Worm (Caenorhabditis elegans) whole organism, L4 larva: ENCODE results near the gene ucr-2.2.
A peak's percentile ranks its signal among the peaks of the same experiment; 100 is the strongest.

ENCODE experiments used
- D1046.2 ChIP-seq: fragments of 200-800 bp; sonication (Bioruptor generic); IDR thresholded peaks from 2 replicates; pipeline ENCODE4 v1.3.6; 2022; ENCODE audit warnings: missing genetic modification characterization, missing compliant biosample characterization
- F37D6.2 ChIP-seq: sonication (generic microtip); optimal IDR thresholded peaks from 2 replicates; lab custom pipeline; 2016; ENCODE audit warnings: mild to moderate bottlenecking, missing genetic modification characterization, missing compliant biosample characterization
- F44E2.7 ChIP-seq: fragments of 200-800 bp; sonication (Bioruptor generic); IDR thresholded peaks from 2 replicates; pipeline ENCODE4 v2.1.2; 2022; ENCODE audit warnings: missing genetic modification characterization, missing compliant biosample characterization
- F49E8.2 ChIP-seq: sonication (generic microtip); optimal IDR thresholded peaks from 2 replicates; lab custom pipeline; 2016; ENCODE audit warnings: missing compliant biosample characterization, mild to moderate bottlenecking, missing genetic modification characterization, borderline replicate concordance
- T26A8.4 ChIP-seq: fragments of 200-800 bp; sonication (Bioruptor generic); IDR thresholded peaks from 2 replicates; pipeline ENCODE4 v1.3.6; 2022; ENCODE audit warnings: missing genetic modification characterization, missing compliant biosample characterization
- ZK337.2 ChIP-seq: fragments of 200-800 bp; sonication (Bioruptor generic); IDR thresholded peaks from 2 replicates; pipeline ENCODE4 v1.3.6; 2022; ENCODE audit warnings: missing genetic modification reagents, missing genetic modification characterization, missing compliant biosample characterization
- aha-1 ChIP-seq: fragments of 150-350 bp; peaks from one replicate; lab custom pipeline; 2014; ENCODE audit warnings: missing biosample characterization, missing genetic modification characterization
- aly-2 ChIP-seq: sonication (generic microtip); optimal IDR thresholded peaks from 2 replicates; lab custom pipeline; 2018; ENCODE audit warnings: missing biosample characterization, missing genetic modification characterization
- ama-1 ChIP-seq: fragments of 150-350 bp; optimal IDR thresholded peaks from 2 replicates; lab custom pipeline; 2014; ENCODE audit warnings: inconsistent platforms, mixed read lengths
- arid-1 ChIP-seq: fragments of 200-800 bp; sonication (Bioruptor generic); conservative IDR thresholded peaks from 2 replicates; pipeline ENCODE4 v1.3.6; 2022; ENCODE audit warnings: missing genetic modification reagents, missing genetic modification characterization, missing compliant biosample characterization
- ceh-20 ChIP-seq: fragments of 200-800 bp; sonication (Bioruptor generic); IDR thresholded peaks from 2 replicates; pipeline ENCODE4 v1.3.6; 2022; ENCODE audit warnings: missing genetic modification reagents, missing genetic modification characterization, missing compliant biosample characterization
- ceh-28 ChIP-seq: fragments of 150-350 bp; optimal IDR thresholded peaks from 2 replicates; lab custom pipeline; 2014; ENCODE audit warnings: missing biosample characterization, missing genetic modification reagents, missing genetic modification characterization
- ceh-82 ChIP-seq: sonication (generic microtip); optimal IDR thresholded peaks from 2 replicates; lab custom pipeline; 2017; ENCODE audit warnings: missing biosample characterization, missing genetic modification characterization
- ces-1 ChIP-seq: fragments of 150-350 bp; sonication (generic microtip); optimal IDR thresholded peaks from 4 replicates; lab custom pipeline; 2014; ENCODE audit warnings: missing biosample characterization, missing genetic modification reagents, missing genetic modification characterization
- cey-2 ChIP-seq: sonication (generic microtip); optimal IDR thresholded peaks from 3 replicates; lab custom pipeline; 2017; ENCODE audit warnings: missing genetic modification characterization, mild to moderate bottlenecking, missing compliant biosample characterization, antibody characterized with exemption, borderline replicate concordance; ENCODE audit not compliant: insufficient read depth
- ctbp-1 ChIP-seq: fragments of 200-800 bp; sonication (Bioruptor generic); IDR thresholded peaks from 2 replicates; pipeline ENCODE4 v1.3.6; 2022; ENCODE audit warnings: missing genetic modification reagents, missing genetic modification characterization, missing compliant biosample characterization
- daf-12 ChIP-seq: fragments of 150-350 bp; optimal IDR thresholded peaks from 2 replicates; lab custom pipeline; 2014; ENCODE audit warnings: missing biosample characterization, missing genetic modification reagents, missing genetic modification characterization
- daf-16 ChIP-seq, 3 experiments: sonication (generic microtip); optimal IDR thresholded peaks; 2 replicates each; lab custom pipeline; 2016 to 2017; ENCODE audit warnings: missing genetic modification characterization in 3 of 3, missing genetic modification reagents in 3 of 3, mild to moderate bottlenecking in 2 of 3, missing compliant biosample characterization in 2 of 3, missing biosample characterization in 1 of 3, moderate library complexity in 1 of 3
- dmd-6 ChIP-seq: fragments of 200-800 bp; sonication (Bioruptor generic); IDR thresholded peaks from 2 replicates; pipeline ENCODE4 v1.3.6; 2022; ENCODE audit warnings: missing genetic modification reagents, missing genetic modification characterization, missing compliant biosample characterization
- dpl-1 ChIP-seq: fragments of 150-350 bp; optimal IDR thresholded peaks from 2 replicates; lab custom pipeline; 2014; ENCODE audit warnings: missing biosample characterization, missing genetic modification reagents, missing genetic modification characterization
- duxl-1 ChIP-seq: sonication (generic microtip); optimal IDR thresholded peaks from 2 replicates; lab custom pipeline; 2016; ENCODE audit warnings: mild to moderate bottlenecking, missing genetic modification characterization, moderate library complexity, missing compliant biosample characterization; ENCODE audit not compliant: poor library complexity
- dve-1 ChIP-seq: sonication (generic microtip); optimal IDR thresholded peaks from 2 replicates; lab custom pipeline; 2017; ENCODE audit warnings: antibody characterized with exemption, mild to moderate bottlenecking, missing genetic modification characterization, missing compliant biosample characterization; ENCODE audit not compliant: insufficient read depth
- hif-1 ChIP-seq, 2 experiments: sonication (generic microtip); optimal IDR thresholded peaks; 2 replicates each; lab custom pipeline; 2016 to 2017; ENCODE audit warnings: missing compliant biosample characterization in 2 of 2, missing genetic modification characterization in 2 of 2, missing genetic modification reagents in 2 of 2, missing genotype in 2 of 2, mild to moderate bottlenecking in 1 of 2
- hlh-11 ChIP-seq: fragments of 200-800 bp; sonication (Bioruptor generic); optimal IDR thresholded peaks from 2 replicates; lab custom pipeline; 2018; ENCODE audit warnings: mild to moderate bottlenecking, missing genetic modification characterization, missing compliant biosample characterization
- jun-1 ChIP-seq: fragments of 150-350 bp; optimal IDR thresholded peaks from 2 replicates; lab custom pipeline; 2014; ENCODE audit warnings: missing biosample characterization, missing genetic modification reagents, missing genetic modification characterization
- lim-7 ChIP-seq: fragments of 200-800 bp; sonication (Bioruptor generic); IDR thresholded peaks from 2 replicates; pipeline ENCODE4 v1.3.6; 2022; ENCODE audit warnings: missing genetic modification characterization, missing compliant biosample characterization
- lin-1 ChIP-seq: fragments of 200-800 bp; sonication (Bioruptor generic); IDR thresholded peaks from 2 replicates; pipeline ENCODE4 v1.3.6; 2022; ENCODE audit warnings: missing genetic modification reagents, missing genetic modification characterization, missing compliant biosample characterization
- lin-38 ChIP-seq: fragments of 200-800 bp; sonication (Bioruptor generic); IDR thresholded peaks from 2 replicates; pipeline ENCODE4 v1.3.6; 2022; ENCODE audit warnings: missing genetic modification reagents, missing genetic modification characterization, missing compliant biosample characterization
- mes-2 ChIP-seq: sonication (generic microtip); optimal IDR thresholded peaks from 2 replicates; lab custom pipeline; 2016; ENCODE audit warnings: missing genotype, mild to moderate bottlenecking, missing genetic modification characterization, missing compliant biosample characterization; ENCODE audit not compliant: poor library complexity, severe bottlenecking
- mxl-3 ChIP-seq: fragments of 200-800 bp; sonication (Bioruptor generic); optimal IDR thresholded peaks from 2 replicates; lab custom pipeline; 2018; ENCODE audit warnings: mild to moderate bottlenecking, missing genetic modification characterization, missing compliant biosample characterization
- nhr-102 ChIP-seq: sonication (generic microtip); optimal IDR thresholded peaks from 2 replicates; lab custom pipeline; 2016; ENCODE audit warnings: mild to moderate bottlenecking, missing genetic modification characterization, moderate library complexity, missing compliant biosample characterization
- nhr-11 ChIP-seq: fragments of 150-350 bp; optimal IDR thresholded peaks from 2 replicates; lab custom pipeline; 2014; ENCODE audit warnings: missing biosample characterization, missing genetic modification characterization
- nhr-111 ChIP-seq: fragments of 200-800 bp; sonication (Bioruptor generic); optimal IDR thresholded peaks from 2 replicates; lab custom pipeline; 2018; ENCODE audit warnings: mild to moderate bottlenecking, missing genetic modification characterization, missing compliant biosample characterization
- nhr-237 ChIP-seq: sonication (generic microtip); optimal IDR thresholded peaks from 2 replicates; lab custom pipeline; 2017; ENCODE audit warnings: missing biosample characterization, missing genetic modification characterization
- nhr-28 ChIP-seq: fragments of 150-350 bp; optimal IDR thresholded peaks from 2 replicates; lab custom pipeline; 2014; ENCODE audit warnings: missing biosample characterization, missing genetic modification characterization
- nhr-48 ChIP-seq: sonication (generic microtip); optimal IDR thresholded peaks from 2 replicates; lab custom pipeline; 2016; ENCODE audit warnings: mild to moderate bottlenecking, missing genetic modification characterization, missing compliant biosample characterization
- nhr-77 ChIP-seq: fragments of 150-350 bp; optimal IDR thresholded peaks from 2 replicates; lab custom pipeline; 2014; ENCODE audit warnings: missing biosample characterization, missing genetic modification characterization
- pha-4 ChIP-seq, 2 experiments: fragments of 150-350 bp in 1 of 2; fragments of 200-800 bp in 1 of 2; sonication (Bioruptor generic) in 1 of 2; IDR thresholded peaks in 1 of 2; optimal IDR thresholded peaks in 1 of 2; 2 replicates each; pipeline versions ENCODE4 v1.3.6 to Lab custom; 2014 to 2022; ENCODE audit warnings: missing genetic modification characterization in 2 of 2, missing genetic modification reagents in 2 of 2, missing biosample characterization in 1 of 2, missing compliant biosample characterization in 1 of 2
- rbr-2 ChIP-seq: sonication (generic microtip); optimal IDR thresholded peaks from 2 replicates; lab custom pipeline; 2016; ENCODE audit warnings: missing genotype, missing genetic modification characterization, missing compliant biosample characterization
- sdz-12 ChIP-seq: fragments of 200-800 bp; sonication (Bioruptor generic); optimal IDR thresholded peaks from 2 replicates; lab custom pipeline; 2018; ENCODE audit warnings: mild to moderate bottlenecking, missing genetic modification characterization, missing compliant biosample characterization
- set-16 ChIP-seq: fragments of 200-800 bp; sonication (Bioruptor generic); IDR thresholded peaks from 2 replicates; pipeline ENCODE4 v1.3.6; 2022; ENCODE audit warnings: missing genetic modification reagents, missing genetic modification characterization, missing compliant biosample characterization
- snpc-1.2 ChIP-seq: fragments of 200-800 bp; sonication (Bioruptor generic); IDR thresholded peaks from 2 replicates; pipeline ENCODE4 v1.3.6; 2022; ENCODE audit warnings: missing genetic modification reagents, missing genetic modification characterization, missing compliant biosample characterization
- tag-97 ChIP-seq: fragments of 200-800 bp; sonication (Bioruptor generic); IDR thresholded peaks from 2 replicates; pipeline ENCODE4 v1.3.6; 2022; ENCODE audit warnings: missing genetic modification characterization, missing compliant biosample characterization
- tra-1 ChIP-seq: fragments of 200-800 bp; sonication (Bioruptor generic); IDR thresholded peaks from 2 replicates; pipeline ENCODE4 v1.3.6; 2022; ENCODE audit warnings: missing genetic modification reagents, missing genetic modification characterization, missing compliant biosample characterization
- unc-39 ChIP-seq: sonication (generic microtip); optimal IDR thresholded peaks from 2 replicates; lab custom pipeline; 2017; ENCODE audit warnings: missing biosample characterization, missing genetic modification characterization
- unc-62 ChIP-seq, 3 experiments: fragments of 150-350 bp in 1 of 3; sonication (generic microtip); optimal IDR thresholded peaks in 2 of 3; peaks in 1 of 3; 1 replicate in 1 of 3; 2 replicates in 2 of 3; lab custom pipeline; 2014 to 2017; ENCODE audit warnings: missing biosample characterization in 3 of 3, missing genetic modification characterization in 3 of 3, missing genetic modification reagents in 3 of 3, missing genotype in 1 of 3
- zip-11 ChIP-seq: fragments of 200-800 bp; sonication (Bioruptor generic); IDR thresholded peaks from 2 replicates; pipeline ENCODE4 v1.3.6; 2022; ENCODE audit warnings: missing genetic modification characterization, missing compliant biosample characterization
- ztf-7 ChIP-seq: fragments of 150-350 bp; optimal IDR thresholded peaks from 2 replicates; lab custom pipeline; 2014; ENCODE audit warnings: missing biosample characterization, missing genetic modification characterization

ucr-2.2 gene

ce11 chrX:15173303-15173904 is at the start of gene ucr-2.2:
ucr-2.2 (plus strand) TSS chrX:15173904.
- TF ChIP-seq dve-1 (tag; lab: Kevin White, UChicago) (peak; percentile 94), nhr-102 (tag; lab: Kevin White, UChicago) (peak; percentile 84), unc-62 (GFP tag; optimal IDR thresholded peaks at IDR 0.05 in 1 of 2; lab: Kevin White, UChicago) (peak in 1 of 2 experiments; percentile 93), unc-62 (tag; optimal IDR thresholded peaks at IDR 0.05; lab: Kevin White, UChicago) (no peak), cey-2 (tag; lab: Kevin White, UChicago) (no peak), nhr-77 (tag; lab: Kevin White, UChicago) (peak; percentile 87), pha-4 (GFP tag; IDR thresholded peaks at IDR 0.05; lab: Robert Waterston, UW) (no peak), pha-4 (tag; optimal IDR thresholded peaks at IDR 0.05; lab: Kevin White, UChicago) (no peak), F44E2.7 (GFP tag; lab: Robert Waterston, UW) (no peak), nhr-48 (peak; percentile 72), dpl-1 (GFP tag; lab: Kevin White, UChicago) (peak; percentile 83), nhr-28 (tag; lab: Kevin White, UChicago) (peak; percentile 63), D1046.2 (GFP tag; lab: Robert Waterston, UW) (no peak), nhr-11 (tag; lab: Kevin White, UChicago) (peak; percentile 56), ctbp-1 (GFP tag; lab: Robert Waterston, UW) (peak; percentile 79), ceh-20 (GFP tag; lab: Robert Waterston, UW) (peak; percentile 65), arid-1 (GFP tag; lab: Robert Waterston, UW) (peak; percentile 38; the same call in 1 of the 2 replicates), rbr-2 (tag; lab: Kevin White, UChicago) (peak; percentile 90), F37D6.2 (peak; percentile 45), tra-1 (peak; percentile 62; the same call in 1 of the 2 replicates), T26A8.4 (GFP tag; lab: Robert Waterston, UW) (peak; percentile 43; the same call in 1 of the 2 replicates), F49E8.2 (tag; lab: Kevin White, UChicago) (no peak), jun-1 (tag; lab: Kevin White, UChicago) (no peak), nhr-111 (GFP tag; lab: Kevin White, UChicago) (no peak), lin-1 (GFP tag; lab: Robert Waterston, UW) (0 out of 2 replicates have a peak, but pooled peaks have one; percentile 49), ztf-7 (tag; lab: Kevin White, UChicago) (peak; percentile 87), aha-1 (tag; lab: Kevin White, UChicago) (peak; percentile 34), lin-38 (GFP tag; lab: Robert Waterston, UW) (peak; percentile 78), daf-12 (tag; lab: Kevin White, UChicago) (no peak), ZK337.2 (GFP tag; lab: Robert Waterston, UW) (no peak), mxl-3 (GFP tag; lab: Kevin White, UChicago) (peak; percentile 74), ceh-82 (no peak), aly-2 (tag; lab: Kevin White, UChicago) (no peak), ama-1 (lab: Kevin White, UChicago) (no peak), unc-39 (tag; lab: Kevin White, UChicago) (no peak), nhr-237 (tag; lab: Kevin White, UChicago) (no peak), duxl-1 (tag; lab: Kevin White, UChicago) (peak; percentile 74), ceh-28 (no peak), hif-1 (tag; optimal IDR thresholded peaks at IDR 0.05; lab: Kevin White, UChicago) (peak in 1 of 2 experiments; percentile 48), tag-97 (GFP tag; lab: Robert Waterston, UW) (no peak), lim-7 (GFP tag; lab: Robert Waterston, UW) (no peak), zip-11 (GFP tag; lab: Robert Waterston, UW) (no peak), set-16 (GFP tag; lab: Robert Waterston, UW) (no peak), snpc-1.2 (GFP tag; lab: Robert Waterston, UW) (no peak), mes-2 (tag; lab: Kevin White, UChicago) (peak; percentile 91), ces-1 (GFP tag; lab: Kevin White, UChicago) (no peak), hlh-11 (tag; lab: Kevin White, UChicago) (peak; percentile 91), dmd-6 (peak; percentile 77), daf-16 (GFP tag; optimal IDR thresholded peaks at IDR 0.05; lab: Kevin White, UChicago) (no peak), daf-16 (tag; optimal IDR thresholded peaks at IDR 0.05; lab: Kevin White, UChicago) (peak; percentile 75), sdz-12 (GFP tag; lab: Kevin White, UChicago) (no peak)
